Fruit fly (Drosophila melanogaster) whole organism, embryonic: ENCODE results near the gene glob3.

Experiments
- Adf1 ChIP-seq: fragments of 200-800 bp; sonication (Bioruptor generic); IDR thresholded peaks from 2 replicates; pipeline ENCODE4 v1.3.6; 2022; ENCODE audit warnings: missing biosample characterization, missing genetic modification characterization
- C15 ChIP-seq: fragments of 200-800 bp; sonication (Bioruptor generic); IDR thresholded peaks from 3 replicates; pipeline ENCODE4 v1.3.6; 2022; ENCODE audit warnings: missing biosample characterization, missing genetic modification characterization
- CG10267 ChIP-seq: fragments of 200-800 bp; sonication (Bioruptor generic); optimal IDR thresholded peaks from 2 replicates; lab custom pipeline; 2018; ENCODE audit warnings: missing biosample characterization, mild to moderate bottlenecking, missing genetic modification characterization, moderate library complexity
- CG10565 ChIP-seq: fragments of 200-800 bp; sonication (Bioruptor generic); optimal IDR thresholded peaks from 3 replicates; lab custom pipeline; 2016; ENCODE audit warnings: missing biosample characterization, mild to moderate bottlenecking, missing genetic modification characterization
- CG11456 ChIP-seq: fragments of 200-800 bp; sonication (Bioruptor generic); IDR thresholded peaks from 3 replicates; pipeline ENCODE4 v1.3.6; 2022; ENCODE audit warnings: missing biosample characterization, missing genetic modification characterization
- CG12071 ChIP-seq: fragments of 200-800 bp; sonication (Bioruptor generic); optimal IDR thresholded peaks from 3 replicates; lab custom pipeline; 2018; ENCODE audit warnings: missing biosample characterization, mild to moderate bottlenecking, missing genetic modification characterization
- CG12104 ChIP-seq: fragments of 200-800 bp; sonication (Bioruptor generic); optimal IDR thresholded peaks from 3 replicates; lab custom pipeline; 2016; ENCODE audit warnings: missing biosample characterization, missing genetic modification characterization
- CG12219 ChIP-seq: fragments of 200-800 bp; sonication (Bioruptor generic); optimal IDR thresholded peaks from 3 replicates; lab custom pipeline; 2018; ENCODE audit warnings: missing biosample characterization, mild to moderate bottlenecking, missing genetic modification characterization
- CG13287 ChIP-seq: fragments of 200-800 bp; sonication (Bioruptor generic); IDR thresholded peaks from 2 replicates; pipeline ENCODE4 v1.3.6; 2022; ENCODE audit warnings: missing biosample characterization, missing genetic modification characterization; ENCODE audit not compliant: partially characterized antibody
- CG14710 ChIP-seq: fragments of 200-800 bp; sonication (Bioruptor generic); optimal IDR thresholded peaks from 3 replicates; lab custom pipeline; 2019; ENCODE audit warnings: missing biosample characterization, mild to moderate bottlenecking, missing genetic modification characterization, moderate library complexity
- CG1603 ChIP-seq: fragments of 200-800 bp; sonication (Bioruptor generic); optimal IDR thresholded peaks from 2 replicates; lab custom pipeline; 2019; ENCODE audit warnings: missing biosample characterization, mild to moderate bottlenecking, missing genetic modification characterization, moderate library complexity
- CG1832 ChIP-seq: fragments of 200-800 bp; sonication (Bioruptor generic); optimal IDR thresholded peaks from 2 replicates; lab custom pipeline; 2017; ENCODE audit warnings: missing biosample characterization, mild to moderate bottlenecking, missing genetic modification characterization, inconsistent platforms
- CG2678 ChIP-seq: fragments of 200-800 bp; sonication (Bioruptor generic); optimal IDR thresholded peaks from 3 replicates; lab custom pipeline; 2019; ENCODE audit warnings: missing biosample characterization, mild to moderate bottlenecking, missing genetic modification characterization, moderate library complexity
- CG2875 ChIP-seq: fragments of 200-800 bp; sonication (Bioruptor generic); optimal IDR thresholded peaks from 2 replicates; lab custom pipeline; 2017; ENCODE audit warnings: missing biosample characterization, mild to moderate bottlenecking, missing genetic modification characterization, missing genetic modification reagents
- CG30403 ChIP-seq: fragments of 200-800 bp; sonication (Bioruptor generic); optimal IDR thresholded peaks from 3 replicates; lab custom pipeline; 2016; ENCODE audit warnings: missing biosample characterization, missing genetic modification characterization
- CG31365 ChIP-seq: fragments of 200-800 bp; sonication (Bioruptor generic); optimal IDR thresholded peaks from 2 replicates; lab custom pipeline; 2018; ENCODE audit warnings: missing biosample characterization, mild to moderate bottlenecking, missing genetic modification characterization
- CG3847 ChIP-seq: fragments of 200-800 bp; sonication (Bioruptor generic); IDR thresholded peaks from 2 replicates; pipeline ENCODE4 v1.3.6; 2022; ENCODE audit warnings: missing biosample characterization, missing genetic modification characterization
- CG6272 ChIP-seq: fragments of 200-800 bp; sonication (Bioruptor generic); IDR thresholded peaks from 2 replicates; pipeline ENCODE4 v1.3.6; 2022; ENCODE audit warnings: missing biosample characterization, missing genetic modification characterization
- CG8765 ChIP-seq: fragments of 200-800 bp; sonication (Bioruptor generic); IDR thresholded peaks from 2 replicates; pipeline ENCODE4 v1.3.6; 2022; ENCODE audit warnings: missing biosample characterization, missing genetic modification characterization
- CG8924 ChIP-seq: fragments of 200-800 bp; optimal IDR thresholded peaks from 3 replicates; lab custom pipeline; 2019; ENCODE audit warnings: missing biosample characterization, mild to moderate bottlenecking, missing genetic modification characterization, moderate library complexity
- Dref ChIP-seq: fragments of 200-800 bp; sonication (Bioruptor generic); IDR thresholded peaks from 2 replicates; pipeline ENCODE4 v1.3.6; 2022; ENCODE audit warnings: missing biosample characterization, missing genetic modification characterization
- ERR ChIP-seq: fragments of 200-800 bp; sonication (Bioruptor generic); optimal IDR thresholded peaks from 2 replicates; lab custom pipeline; 2016; ENCODE audit warnings: missing biosample characterization, missing genetic modification characterization
- Ets65A ChIP-seq: fragments of 200-800 bp; sonication (Bioruptor generic); peaks from one replicate; lab custom pipeline; 2016; ENCODE audit warnings: missing biosample characterization, missing genetic modification characterization
- Hmr ChIP-seq: fragments of 200-800 bp; sonication (Bioruptor generic); optimal IDR thresholded peaks from 3 replicates; lab custom pipeline; 2017; ENCODE audit warnings: mild to moderate bottlenecking, missing biosample characterization, missing genetic modification reagents, missing genetic modification characterization
- Max ChIP-seq: fragments of 200-800 bp; sonication (Bioruptor generic); optimal IDR thresholded peaks from 2 replicates; lab custom pipeline; 2016; ENCODE audit warnings: missing biosample characterization, mild to moderate bottlenecking, missing genetic modification characterization
- NFAT ChIP-seq: fragments of 200-800 bp; sonication (Bioruptor generic); IDR thresholded peaks from 2 replicates; pipeline ENCODE4 v1.3.6; 2022; ENCODE audit warnings: missing biosample characterization, missing genetic modification characterization
- Poxn ChIP-seq: fragments of 200-800 bp; sonication (Bioruptor generic); IDR thresholded peaks from 2 replicates; pipeline ENCODE4 v1.3.6; 2022; ENCODE audit warnings: missing biosample characterization, missing genetic modification characterization
- Rfx ChIP-seq: fragments of 200-800 bp; sonication (Bioruptor generic); IDR thresholded peaks from 2 replicates; pipeline ENCODE4 v1.3.6; 2022; ENCODE audit warnings: missing biosample characterization, missing genetic modification characterization
- Trl ChIP-seq, 3 experiments: fragments of >200 bp in 2 of 3; fragments of 200-800 bp in 1 of 3; sonication (Bioruptor generic) in 1 of 3; optimal IDR thresholded peaks; 2 replicates in 1 of 3; 3 replicates in 2 of 3; lab custom pipeline; 2016 to 2017; ENCODE audit warnings: missing biosample characterization in 1 of 3, missing genetic modification characterization in 1 of 3
- br ChIP-seq: fragments of >200 bp; optimal IDR thresholded peaks from 2 replicates; lab custom pipeline; 2017
- btn ChIP-seq: fragments of 200-800 bp; sonication (Bioruptor generic); optimal IDR thresholded peaks from 2 replicates; lab custom pipeline; 2016; ENCODE audit warnings: missing biosample characterization, missing genetic modification characterization
- crol ChIP-seq: fragments of 200-800 bp; sonication (Bioruptor generic); IDR thresholded peaks from 2 replicates; pipeline ENCODE4 v1.3.6; 2022; ENCODE audit warnings: missing biosample characterization, missing genetic modification characterization
- disco-r ChIP-seq: fragments of 200-800 bp; sonication (Bioruptor generic); optimal IDR thresholded peaks from 2 replicates; lab custom pipeline; 2016; ENCODE audit warnings: missing biosample characterization, missing genetic modification characterization
- fu2 ChIP-seq: fragments of 200-800 bp; sonication (Bioruptor generic); optimal IDR thresholded peaks from 2 replicates; lab custom pipeline; 2016; ENCODE audit warnings: missing biosample characterization, missing genetic modification characterization
- gfzf ChIP-seq: fragments of 200-800 bp; sonication (Bioruptor generic); optimal IDR thresholded peaks from 2 replicates; lab custom pipeline; 2016; ENCODE audit warnings: missing biosample characterization, mild to moderate bottlenecking, missing genetic modification characterization, moderate library complexity
- her ChIP-seq: fragments of 200-800 bp; sonication (Bioruptor generic); optimal IDR thresholded peaks from 2 replicates; lab custom pipeline; 2016; ENCODE audit warnings: missing biosample characterization, missing genetic modification characterization
- hkb ChIP-seq, 2 experiments: fragments of 200-800 bp in 1 of 2; fragments of >200 bp in 1 of 2; sonication (Bioruptor generic) in 1 of 2; IDR thresholded peaks in 1 of 2; optimal IDR thresholded peaks in 1 of 2; 2 replicates each; pipeline versions ENCODE4 v1.3.6 to Lab custom; 2017 to 2022; ENCODE audit warnings: missing biosample characterization in 1 of 2, missing genetic modification characterization in 1 of 2
- hth ChIP-seq: fragments of >200 bp; optimal IDR thresholded peaks from 2 replicates; lab custom pipeline; 2017; ENCODE audit warnings: inconsistent platforms
- insv ChIP-seq, 2 experiments: fragments of 200-800 bp; sonication (Bioruptor generic); optimal IDR thresholded peaks; 3 replicates each; lab custom pipeline; 2016 to 2018; ENCODE audit warnings: missing biosample characterization in 2 of 2, missing genetic modification characterization in 2 of 2
- klu ChIP-seq: fragments of 200-800 bp; sonication (Bioruptor generic); IDR thresholded peaks from 2 replicates; pipeline ENCODE4 v1.3.6; 2022; ENCODE audit warnings: missing biosample characterization, missing genetic modification characterization
- nau ChIP-seq: fragments of 200-800 bp; sonication (Bioruptor generic); optimal IDR thresholded peaks from 3 replicates; lab custom pipeline; 2017; ENCODE audit warnings: missing biosample characterization, mild to moderate bottlenecking, missing genetic modification characterization, missing genetic modification reagents
- pan ChIP-seq, 4 experiments: fragments of >200 bp in 3 of 4; fragments of 200-800 bp in 1 of 4; sonication (Bioruptor generic) in 1 of 4; optimal IDR thresholded peaks in 3 of 4; IDR thresholded peaks in 1 of 4; 2 replicates each; pipeline versions ENCODE4 v1.3.6 to Lab custom; 2017 to 2022; ENCODE audit warnings: missing biosample characterization in 2 of 4, missing genetic modification characterization in 2 of 4, mixed read lengths in 1 of 4
- slou ChIP-seq: fragments of 200-800 bp; sonication (Bioruptor generic); optimal IDR thresholded peaks from 3 replicates; lab custom pipeline; 2016; ENCODE audit warnings: missing biosample characterization, missing genetic modification characterization
- slp2 ChIP-seq: fragments of 200-800 bp; sonication (Bioruptor generic); optimal IDR thresholded peaks from 2 replicates; lab custom pipeline; 2016; ENCODE audit warnings: missing biosample characterization, missing genetic modification characterization
- sna ChIP-seq: fragments of 200-800 bp; sonication (Bioruptor generic); IDR thresholded peaks from 2 replicates; pipeline ENCODE4 v1.3.6; 2022; ENCODE audit warnings: missing biosample characterization, missing genetic modification characterization; ENCODE audit not compliant: partially characterized antibody
- tup ChIP-seq: fragments of 200-800 bp; sonication (Bioruptor generic); optimal IDR thresholded peaks from 2 replicates; lab custom pipeline; 2016; ENCODE audit warnings: missing biosample characterization, mild to moderate bottlenecking, missing genetic modification characterization, moderate library complexity
- tx ChIP-seq: fragments of 200-800 bp; sonication (Bioruptor generic); optimal IDR thresholded peaks from 2 replicates; lab custom pipeline; 2016; ENCODE audit warnings: missing biosample characterization, missing genetic modification characterization
- unpg ChIP-seq: fragments of 200-800 bp; sonication (Bioruptor generic); optimal IDR thresholded peaks from 3 replicates; lab custom pipeline; 2018; ENCODE audit warnings: missing biosample characterization, mild to moderate bottlenecking, missing genetic modification characterization, moderate library complexity
- zen2 ChIP-seq: fragments of 200-800 bp; sonication (Bioruptor generic); IDR thresholded peaks from 3 replicates; pipeline ENCODE4 v1.3.6; 2022; ENCODE audit warnings: missing biosample characterization, missing genetic modification characterization; ENCODE audit not compliant: partially characterized antibody
- zfh1 ChIP-seq: fragments of 200-800 bp; sonication (Bioruptor generic); IDR thresholded peaks from 3 replicates; pipeline ENCODE4 v1.3.6; 2022; ENCODE audit warnings: missing biosample characterization, missing genetic modification characterization
- zfh2 ChIP-seq: fragments of 200-800 bp; sonication (Bioruptor generic); optimal IDR thresholded peaks from 2 replicates; lab custom pipeline; 2016; ENCODE audit warnings: missing biosample characterization, missing genetic modification characterization

The glob3 gene

DNA sequence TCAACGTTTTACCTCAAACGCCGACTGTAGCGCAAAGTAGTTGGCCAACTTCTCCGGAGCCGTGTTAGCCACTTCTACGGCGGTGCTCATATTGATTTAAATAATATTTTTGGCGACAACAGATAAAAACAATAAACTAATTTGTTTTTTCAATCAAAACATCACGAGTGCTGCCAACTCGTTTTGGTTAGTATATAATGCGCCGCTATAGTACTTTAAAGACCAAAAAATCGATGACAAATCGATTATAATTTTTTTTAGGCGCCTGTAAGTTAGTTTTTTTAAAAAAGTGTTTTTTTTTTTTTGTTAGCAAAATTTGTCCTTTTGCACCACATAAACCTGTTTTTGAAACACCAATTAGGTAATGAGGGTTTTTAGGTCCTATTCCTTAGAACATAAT lies 8.6 kb upstream of the glob3 start, which contains the start of gene Hpr1 (continued):
- TF ChIP-seq slp2 (no peak), CG13287 (GFP tag; lab: Robert Waterston, UW) (peak; percentile 61), CG14710 (tag; lab: Kevin White, UChicago) (no peak), nau (no peak), CG8924 (tag; lab: Kevin White, UChicago) (no peak), Poxn (GFP tag; lab: Robert Waterston, UW) (no peak), slou (GFP tag; lab: Kevin White, UChicago) (no peak), CG10267 (tag; lab: Kevin White, UChicago) (peak; percentile 42), fu2 (GFP tag; lab: Kevin White, UChicago) (no peak), pan (optimal IDR thresholded peaks at IDR 0.05; lab: Kevin White, UChicago) (no peak), pan (GFP tag; optimal IDR thresholded peaks at IDR 0.05 in 1 of 2, IDR thresholded peaks at IDR 0.05 in 1 of 2) (no peak), CG3847 (GFP tag; lab: Robert Waterston, UW) (0 out of 2 replicates have a peak, but pooled peaks have one; percentile 25), Rfx (GFP tag; lab: Robert Waterston, UW) (no peak), NFAT (GFP tag; lab: Robert Waterston, UW) (no peak), Hmr (GFP tag; lab: Kevin White, UChicago) (no peak), sna (peak; percentile 51; the same call in 1 of the 2 replicates), her (no peak), ERR (GFP tag; lab: Kevin White, UChicago) (no peak), CG1603 (tag; lab: Kevin White, UChicago) (peak; percentile 36), insv (GFP tag; optimal IDR thresholded peaks at IDR 0.05; lab: Kevin White, UChicago) (no peak), CG31365 (tag; lab: Kevin White, UChicago) (no peak), hkb (optimal IDR thresholded peaks at IDR 0.05; lab: Kevin White, UChicago) (no peak), hkb (GFP tag; IDR thresholded peaks at IDR 0.05; lab: Robert Waterston, UW) (no peak), hth (lab: Kevin White, UChicago) (no peak), unpg (GFP tag; lab: Kevin White, UChicago) (no peak), klu (no peak), Trl (optimal IDR thresholded peaks at IDR 0.05; lab: Kevin White, UChicago) (no peak), Trl (GFP tag; optimal IDR thresholded peaks at IDR 0.05; lab: Kevin White, UChicago) (no peak), CG12104 (GFP tag; lab: Kevin White, UChicago) (no peak), disco-r (GFP tag; lab: Kevin White, UChicago) (no peak), btn (GFP tag; lab: Kevin White, UChicago) (no peak), CG12219 (no peak), zen2 (GFP tag; lab: Robert Waterston, UW) (no peak), tup (GFP tag; lab: Kevin White, UChicago) (no peak), CG1832 (GFP tag; lab: Kevin White, UChicago) (no peak), Dref (GFP tag; lab: Robert Waterston, UW) (peak; percentile 77), CG2678 (tag; lab: Kevin White, UChicago) (no peak), br (no peak), gfzf (peak; percentile 41), CG12071 (GFP tag; lab: Kevin White, UChicago) (no peak), crol (GFP tag; lab: Robert Waterston, UW) (no peak), zfh2 (GFP tag; lab: Kevin White, UChicago) (no peak), CG8765 (GFP tag; lab: Robert Waterston, UW) (no peak), Adf1 (GFP tag; lab: Robert Waterston, UW) (no peak), zfh1 (GFP tag; lab: Robert Waterston, UW) (no peak), C15 (GFP tag; lab: Robert Waterston, UW) (no peak), CG6272 (no peak), tx (GFP tag; lab: Kevin White, UChicago) (no peak), Ets65A (GFP tag; lab: Kevin White, UChicago) (no peak), CG30403 (GFP tag; lab: Kevin White, UChicago) (no peak), CG2875 (GFP tag; lab: Kevin White, UChicago) (no peak), Max (GFP tag; lab: Kevin White, UChicago) (no peak), CG11456 (no peak), CG10565 (no peak)
